Worm (Caenorhabditis elegans) whole organism, young adult: Measurements from ENCODE around the gene nhr-167.

Experiments
- B0336.3 ChIP-seq: fragments of 200-800 bp; sonication (Bioruptor generic); IDR thresholded peaks from 2 replicates; pipeline ENCODE4 v1.3.6; 2022; ENCODE audit warnings: missing genetic modification characterization, missing compliant biosample characterization
- F33H1.4 ChIP-seq: fragments of 200-800 bp; sonication (Bioruptor generic); IDR thresholded peaks from 2 replicates; pipeline ENCODE4 v1.3.6; 2022; ENCODE audit warnings: missing genetic modification reagents, missing genetic modification characterization, missing compliant biosample characterization
- F37B4.10 ChIP-seq: fragments of 200-800 bp; sonication (Bioruptor generic); IDR thresholded peaks from 2 replicates; pipeline ENCODE4 v1.3.6; 2022; ENCODE audit warnings: missing genetic modification characterization, missing compliant biosample characterization
- F52B5.7 ChIP-seq: sonication (generic microtip); optimal IDR thresholded peaks from 2 replicates; lab custom pipeline; 2016; ENCODE audit warnings: mild to moderate bottlenecking, missing genetic modification characterization, missing compliant biosample characterization
- K12H6.12 ChIP-seq: fragments of 200-800 bp; sonication (Bioruptor generic); optimal IDR thresholded peaks from 2 replicates; lab custom pipeline; 2018; ENCODE audit warnings: mild to moderate bottlenecking, missing genetic modification characterization, missing compliant biosample characterization
- T07F8.4 ChIP-seq: sonication (generic microtip); optimal IDR thresholded peaks from 2 replicates; lab custom pipeline; 2016; ENCODE audit warnings: mild to moderate bottlenecking, missing genetic modification characterization, moderate library complexity, missing compliant biosample characterization
- Y53F4B.3 ChIP-seq: fragments of 200-800 bp; sonication (Bioruptor generic); IDR thresholded peaks from 2 replicates; pipeline ENCODE4 v1.3.6; 2022; ENCODE audit warnings: missing genetic modification reagents, missing genetic modification characterization, missing compliant biosample characterization
- Y56A3A.18 ChIP-seq: fragments of 200-800 bp; sonication (Bioruptor generic); IDR thresholded peaks from 2 replicates; pipeline ENCODE4 v1.3.6; 2022; ENCODE audit warnings: missing genetic modification reagents, missing genetic modification characterization, missing compliant biosample characterization
- ZK185.1 ChIP-seq: sonication (generic microtip); optimal IDR thresholded peaks from 2 replicates; lab custom pipeline; 2016; ENCODE audit warnings: mild to moderate bottlenecking, missing genetic modification characterization, missing compliant biosample characterization; ENCODE audit not compliant: poor library complexity, severe bottlenecking
- ama-1 ChIP-seq, 3 experiments: fragments of 150-350 bp in 1 of 3; sonication (generic microtip) in 2 of 3; optimal IDR thresholded peaks; 2 replicates each; lab custom pipeline; 2014 to 2018; ENCODE audit warnings: missing biosample characterization in 2 of 3, missing genetic modification characterization in 2 of 3, missing genetic modification reagents in 2 of 3
- aptf-3 ChIP-seq: fragments of 200-800 bp; sonication (Bioruptor generic); IDR thresholded peaks from 2 replicates; pipeline ENCODE4 v1.3.6; 2022; ENCODE audit warnings: missing genetic modification characterization, missing compliant biosample characterization
- attf-3 ChIP-seq: fragments of 200-800 bp; sonication (Bioruptor generic); conservative IDR thresholded peaks from 2 replicates; pipeline ENCODE4 v1.3.6; 2022; ENCODE audit warnings: missing genetic modification reagents, missing genetic modification characterization, missing compliant biosample characterization
- ccch-3 ChIP-seq: fragments of 200-800 bp; sonication (Bioruptor generic); optimal IDR thresholded peaks from 2 replicates; lab custom pipeline; 2018; ENCODE audit warnings: mild to moderate bottlenecking, missing genetic modification characterization, missing compliant biosample characterization
- cebp-1 ChIP-seq, 2 experiments: fragments of 200-800 bp in 1 of 2; sonication (Bioruptor generic) in 1 of 2; sonication (generic microtip) in 1 of 2; IDR thresholded peaks in 1 of 2; optimal IDR thresholded peaks in 1 of 2; 2 replicates each; pipeline versions ENCODE4 v1.3.6 to Lab custom; 2017 to 2022; ENCODE audit warnings: missing compliant biosample characterization in 2 of 2, missing genetic modification characterization in 2 of 2, mild to moderate bottlenecking in 1 of 2, missing genetic modification reagents in 1 of 2, moderate library complexity in 1 of 2
- ceh-27 ChIP-seq: fragments of 200-800 bp; sonication (Bioruptor generic); optimal IDR thresholded peaks from 2 replicates; lab custom pipeline; 2018; ENCODE audit warnings: mild to moderate bottlenecking, missing genetic modification characterization, moderate library complexity, missing compliant biosample characterization
- ceh-79 ChIP-seq: sonication (generic microtip); optimal IDR thresholded peaks from 2 replicates; lab custom pipeline; 2017; ENCODE audit warnings: mild to moderate bottlenecking, missing genetic modification characterization, missing compliant biosample characterization
- dox-1 ChIP-seq: fragments of 200-800 bp; sonication (Bioruptor generic); IDR thresholded peaks from 2 replicates; pipeline ENCODE4 v1.3.6; 2022; ENCODE audit warnings: missing genetic modification reagents, missing genetic modification characterization, missing compliant biosample characterization
- fkh-3 ChIP-seq: sonication (generic microtip); optimal IDR thresholded peaks from 2 replicates; lab custom pipeline; 2016; ENCODE audit warnings: mild to moderate bottlenecking, missing genetic modification characterization, missing compliant biosample characterization
- hlh-26 ChIP-seq: fragments of 200-800 bp; sonication (Bioruptor generic); conservative IDR thresholded peaks from 2 replicates; pipeline ENCODE4 v1.3.6; 2022; ENCODE audit warnings: missing genetic modification reagents, missing genetic modification characterization, missing compliant biosample characterization
- hmg-1.2 ChIP-seq: fragments of 200-800 bp; sonication (Bioruptor generic); IDR thresholded peaks from 2 replicates; pipeline ENCODE4 v1.3.6; 2022; ENCODE audit warnings: missing genetic modification reagents, missing genetic modification characterization, missing compliant biosample characterization
- hrde-1 ChIP-seq: sonication (generic microtip); optimal IDR thresholded peaks from 2 replicates; lab custom pipeline; 2016; ENCODE audit warnings: missing genetic modification characterization, mild to moderate bottlenecking, missing compliant biosample characterization, moderate library complexity, missing genotype, missing genetic modification reagents, borderline replicate concordance
- lag-1 ChIP-seq: fragments of 200-800 bp; sonication (Bioruptor generic); IDR thresholded peaks from 2 replicates; pipeline ENCODE4 v1.3.6; 2022; ENCODE audit warnings: missing genetic modification reagents, missing genetic modification characterization, missing compliant biosample characterization
- let-526 ChIP-seq: fragments of 200-800 bp; sonication (Bioruptor generic); IDR thresholded peaks from 2 replicates; pipeline ENCODE4 v1.3.6; 2022; ENCODE audit warnings: missing genetic modification reagents, missing genetic modification characterization, missing compliant biosample characterization
- lin-35 ChIP-seq, 3 experiments: fragments of 150-350 bp in 2 of 3; sonication (generic microtip) in 1 of 3; optimal IDR thresholded peaks; 2 replicates each; lab custom pipeline; 2014 to 2018; ENCODE audit warnings: missing biosample characterization in 3 of 3, missing genetic modification characterization in 3 of 3, missing genetic modification reagents in 3 of 3
- lin-40 ChIP-seq: sonication (generic microtip); optimal IDR thresholded peaks from 2 replicates; lab custom pipeline; 2016; ENCODE audit warnings: missing genetic modification characterization, mild to moderate bottlenecking, missing compliant biosample characterization, missing genotype, missing genetic modification reagents
- lsy-27 ChIP-seq: sonication (generic microtip); optimal IDR thresholded peaks from 2 replicates; lab custom pipeline; 2017; ENCODE audit warnings: missing genetic modification characterization, mild to moderate bottlenecking, missing compliant biosample characterization, antibody characterized with exemption, missing genotype, borderline replicate concordance; ENCODE audit not compliant: insufficient read depth
- madf-10 ChIP-seq: sonication (generic microtip); optimal IDR thresholded peaks from 2 replicates; lab custom pipeline; 2016; ENCODE audit warnings: mild to moderate bottlenecking, missing genetic modification characterization, missing compliant biosample characterization
- mes-4 ChIP-seq: sonication (generic microtip); optimal IDR thresholded peaks from 2 replicates; lab custom pipeline; 2016; ENCODE audit warnings: missing genotype, missing genetic modification characterization, missing compliant biosample characterization
- nfya-1 ChIP-seq: sonication (generic microtip); optimal IDR thresholded peaks from 2 replicates; lab custom pipeline; 2017; ENCODE audit warnings: antibody characterized with exemption, missing compliant biosample characterization, missing genetic modification characterization, borderline replicate concordance; ENCODE audit not compliant: insufficient read depth
- nfya-2 ChIP-seq: fragments of 200-800 bp; sonication (Bioruptor generic); IDR thresholded peaks from 2 replicates; pipeline ENCODE4 v1.3.6; 2022; ENCODE audit warnings: missing genetic modification reagents, missing genetic modification characterization, missing compliant biosample characterization
- nhr-27 ChIP-seq: fragments of 200-800 bp; sonication (Bioruptor generic); optimal IDR thresholded peaks from 2 replicates; lab custom pipeline; 2018; ENCODE audit warnings: mild to moderate bottlenecking, missing genetic modification characterization, moderate library complexity, missing compliant biosample characterization
- pbrm-1 ChIP-seq: fragments of 200-800 bp; sonication (Bioruptor generic); IDR thresholded peaks from 2 replicates; pipeline ENCODE4 v1.3.6; 2022; ENCODE audit warnings: missing genetic modification reagents, missing genetic modification characterization, missing compliant biosample characterization
- sea-2 ChIP-seq: fragments of 200-800 bp; sonication (Bioruptor generic); IDR thresholded peaks from 2 replicates; pipeline ENCODE4 v1.3.6; 2022; ENCODE audit warnings: missing genetic modification characterization, missing compliant biosample characterization
- snpc-1.1 ChIP-seq: sonication (generic microtip); optimal IDR thresholded peaks from 2 replicates; lab custom pipeline; 2017; ENCODE audit warnings: missing genetic modification characterization, mild to moderate bottlenecking, missing compliant biosample characterization, antibody characterized with exemption, moderate library complexity, missing genotype, missing genetic modification reagents; ENCODE audit not compliant: insufficient read depth
- snpc-4 ChIP-seq, 5 experiments: fragments of 150-350 bp in 1 of 5; sonication (generic microtip) in 4 of 5; optimal IDR thresholded peaks; 2 replicates each; lab custom pipeline; 2014 to 2018; ENCODE audit warnings: missing genetic modification characterization in 5 of 5, missing biosample characterization in 3 of 5, antibody characterized with exemption in 2 of 5, mild to moderate bottlenecking in 2 of 5, missing compliant biosample characterization in 2 of 5, missing genotype in 2 of 5, moderate library complexity in 2 of 5, missing genetic modification reagents in 1 of 5
- tlf-1 ChIP-seq: fragments of 200-800 bp; sonication (Bioruptor generic); optimal IDR thresholded peaks from 2 replicates; lab custom pipeline; 2018; ENCODE audit warnings: mild to moderate bottlenecking, missing genetic modification characterization, missing compliant biosample characterization
- unc-130 ChIP-seq: sonication (generic microtip); optimal IDR thresholded peaks from 2 replicates; lab custom pipeline; 2016; ENCODE audit warnings: missing genetic modification reagents, missing genetic modification characterization, missing compliant biosample characterization
- xnd-1 ChIP-seq: sonication (generic microtip); optimal IDR thresholded peaks from 2 replicates; lab custom pipeline; 2016; ENCODE audit warnings: missing genotype, missing genetic modification reagents, missing genetic modification characterization, missing compliant biosample characterization
- ztf-26 ChIP-seq: sonication (generic microtip); optimal IDR thresholded peaks from 2 replicates; lab custom pipeline; 2017; ENCODE audit warnings: missing genetic modification characterization, missing compliant biosample characterization
- ztf-28 ChIP-seq: fragments of 200-800 bp; sonication (Bioruptor generic); IDR thresholded peaks from 2 replicates; pipeline ENCODE4 v1.3.6; 2022; ENCODE audit warnings: missing genetic modification reagents, missing genetic modification characterization, missing compliant biosample characterization
- ztf-6 ChIP-seq: fragments of 200-800 bp; sonication (Bioruptor generic); IDR thresholded peaks from 2 replicates; pipeline ENCODE4 v1.3.6; 2022; ENCODE audit warnings: missing genetic modification reagents, missing genetic modification characterization, missing compliant biosample characterization

Gene nhr-167

DNA sequence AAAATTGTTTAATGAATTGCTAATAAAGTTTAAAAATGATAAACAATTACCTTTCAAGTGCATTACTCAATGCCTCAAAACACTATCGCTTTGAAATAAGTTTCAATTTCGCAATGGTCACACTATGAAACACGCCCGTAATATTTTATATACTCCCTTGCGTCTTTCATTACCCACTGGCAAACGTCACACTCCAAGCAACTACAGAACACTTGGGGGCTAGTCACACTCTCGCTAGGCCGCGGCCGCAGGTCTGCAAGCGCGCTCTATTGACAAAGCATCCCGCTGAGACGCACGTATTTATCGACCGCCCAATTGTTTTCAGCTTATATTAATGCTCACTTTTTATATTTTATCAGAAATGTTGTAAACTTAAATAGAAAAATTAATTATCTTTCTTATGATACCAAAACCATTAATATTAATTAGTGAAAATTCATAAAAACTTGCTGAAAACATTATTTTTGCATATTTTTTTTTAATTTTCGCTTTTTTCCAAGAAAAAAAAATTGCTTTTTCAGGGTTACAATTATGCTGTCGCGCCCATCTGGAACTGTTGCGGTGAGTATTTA, 36.1 kb upstream of the nhr-167 start, which contains the start of the genes nmat-1 and ucr-2.1 (continued):
- TF ChIP-seq ztf-26 (tag; lab: Kevin White, UChicago) (peak; percentile 48), tlf-1 (GFP tag; lab: Kevin White, UChicago) (peak; percentile 16), ceh-79 (tag; lab: Kevin White, UChicago) (no peak), ccch-3 (GFP tag; lab: Kevin White, UChicago) (peak; percentile 33), lag-1 (GFP tag; lab: Robert Waterston, UW) (no peak), fkh-3 (tag; lab: Kevin White, UChicago) (no peak), ztf-28 (GFP tag; lab: Robert Waterston, UW) (no peak), nhr-27 (no peak), snpc-1.1 (no peak), mes-4 (tag; lab: Kevin White, UChicago) (no peak), B0336.3 (GFP tag; lab: Robert Waterston, UW) (peak; percentile 56; the same call in 1 of the 2 replicates), F52B5.7 (tag; lab: Kevin White, UChicago) (no peak), nfya-1 (tag; lab: Kevin White, UChicago) (no peak), aptf-3 (GFP tag; lab: Robert Waterston, UW) (no peak), lin-40 (tag; lab: Kevin White, UChicago) (peak; percentile 76), sea-2 (GFP tag; lab: Robert Waterston, UW) (no peak), cebp-1 (GFP tag; IDR thresholded peaks at IDR 0.05; lab: Robert Waterston, UW) (peak; percentile 92), cebp-1 (tag; optimal IDR thresholded peaks at IDR 0.05; lab: Kevin White, UChicago) (peak; percentile 97), pbrm-1 (no peak), nfya-2 (GFP tag; lab: Robert Waterston, UW) (no peak), unc-130 (GFP tag; lab: Kevin White, UChicago) (no peak), lin-35 (GFP tag; optimal IDR thresholded peaks at IDR 0.05; lab: Kevin White, UChicago) (peak in 1 of 3 experiments; percentile 37), attf-3 (GFP tag; lab: Robert Waterston, UW) (no peak), K12H6.12 (tag; lab: Kevin White, UChicago) (peak; percentile 66), hlh-26 (GFP tag; lab: Robert Waterston, UW) (no peak), madf-10 (peak; percentile 64), ZK185.1 (tag; lab: Kevin White, UChicago) (peak; percentile 48), F37B4.10 (GFP tag; lab: Robert Waterston, UW) (no peak), hmg-1.2 (GFP tag; lab: Robert Waterston, UW) (0 out of 2 replicates have a peak, but pooled peaks have one; percentile 24), ceh-27 (GFP tag; lab: Kevin White, UChicago) (peak; percentile 74), snpc-4 (GFP tag; optimal IDR thresholded peaks at IDR 0.05; lab: Kevin White, UChicago) (no peak), snpc-4 (tag; optimal IDR thresholded peaks at IDR 0.05; lab: Kevin White, UChicago) (peak in 2 of 4 experiments; percentile 1 to 50), ama-1 (optimal IDR thresholded peaks at IDR 0.05; lab: Kevin White, UChicago) (no peak), ama-1 (GFP tag; optimal IDR thresholded peaks at IDR 0.05; lab: Kevin White, UChicago) (no peak), ztf-6 (GFP tag; lab: Robert Waterston, UW) (0 out of 2 replicates have a peak, but pooled peaks have one; percentile 33), xnd-1 (no peak), Y56A3A.18 (GFP tag; lab: Robert Waterston, UW) (0 out of 2 replicates have a peak, but pooled peaks have one; percentile 53), F33H1.4 (GFP tag; lab: Robert Waterston, UW) (no peak), dox-1 (GFP tag; lab: Robert Waterston, UW) (peak; percentile 86), Y53F4B.3 (GFP tag; lab: Robert Waterston, UW) (no peak), lsy-27 (tag; lab: Kevin White, UChicago) (no peak), hrde-1 (no peak), T07F8.4 (no peak), let-526 (GFP tag; lab: Robert Waterston, UW) (no peak)
- TF ChIP-seq, all 124 proteins: peak for 27
